Worm (Caenorhabditis elegans): Measurements from ENCODE around the gene srh-125.

DNA sequence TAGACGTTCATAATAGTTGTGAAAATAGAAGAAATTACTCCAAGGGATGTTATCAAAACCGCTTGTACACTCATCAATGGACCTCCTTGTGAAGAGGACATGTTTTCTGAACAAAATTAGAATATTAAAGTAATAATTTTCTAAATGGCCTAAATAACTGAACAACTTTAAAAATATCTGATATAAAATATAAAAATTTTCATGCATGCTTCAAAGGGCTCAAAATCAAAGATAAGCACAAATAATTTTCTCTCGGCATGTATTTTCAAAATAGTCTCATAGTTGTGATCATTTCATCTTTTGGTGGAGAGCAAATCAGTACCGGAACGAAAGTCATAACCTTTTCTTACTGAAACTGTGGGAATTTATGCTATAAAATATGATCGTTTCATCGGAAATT, 8.3 kb upstream of the srh-125 start, which contains the start of gene srbc-8:
- TF ChIP-seq nfya-1 (tag; optimal IDR thresholded peaks at IDR 0.05) (no peak), fkh-10 (GFP tag; optimal IDR thresholded peaks at IDR 0.05) (no peak), ceh-6 (GFP tag; optimal IDR thresholded peaks at IDR 0.05) (no peak), dmd-4 (tag; optimal IDR thresholded peaks at IDR 0.05; ENCODE audit: borderline replicate concordance) (no peak), che-1 (tag; optimal IDR thresholded peaks at IDR 0.05) (no peak), pha-4 (tag; optimal IDR thresholded peaks at IDR 0.05) (no peak), pag-3 (tag; optimal IDR thresholded peaks at IDR 0.05; ENCODE audit: borderline replicate concordance) (no peak), gmeb-2 (tag; optimal IDR thresholded peaks at IDR 0.05) (no peak), K02D7.2 (tag; optimal IDR thresholded peaks at IDR 0.05) (no peak), ceh-45 (GFP tag; IDR thresholded peaks at IDR 0.05) (no peak)
